Fruit fly (Drosophila melanogaster): ENCODE measurements around the gene Rh5.

Rh5 gene

DNA sequence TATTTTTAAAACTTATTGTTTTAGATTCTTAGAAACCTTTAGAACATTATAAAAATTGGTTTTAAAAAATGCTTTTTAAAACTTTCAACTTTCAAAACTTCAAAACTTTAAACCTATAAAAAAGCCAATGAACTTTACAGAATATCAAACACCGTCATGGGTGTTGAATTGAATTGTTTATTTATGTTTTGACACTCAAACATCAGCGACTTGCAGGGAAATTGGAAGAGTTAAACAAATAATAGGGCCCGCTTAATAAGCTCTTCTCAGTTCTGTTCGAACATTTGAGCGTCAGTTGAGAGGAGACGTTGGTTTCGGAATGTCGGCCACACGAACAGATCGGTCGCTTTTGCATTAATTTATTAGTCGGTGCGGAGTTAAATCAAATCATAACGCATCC is 41.2 kb downstream of the Rh5 start, which contains the start of gene PLCXD:
Gene PLCXD (plus strand): TSS at position 286 of the 400 bp plus-strand sequence.
- TF ChIP-seq CG17801 (GFP tag; optimal IDR thresholded peaks at IDR 0.05; ENCODE audit: partially characterized antibody): no peak

dm6 chr2L:12053365-12053764 is 45.4 kb downstream of the Rh5 start:
- TF ChIP-seq CG17801 (GFP tag; optimal IDR thresholded peaks at IDR 0.05; ENCODE audit: partially characterized antibody): no peak

DNA sequence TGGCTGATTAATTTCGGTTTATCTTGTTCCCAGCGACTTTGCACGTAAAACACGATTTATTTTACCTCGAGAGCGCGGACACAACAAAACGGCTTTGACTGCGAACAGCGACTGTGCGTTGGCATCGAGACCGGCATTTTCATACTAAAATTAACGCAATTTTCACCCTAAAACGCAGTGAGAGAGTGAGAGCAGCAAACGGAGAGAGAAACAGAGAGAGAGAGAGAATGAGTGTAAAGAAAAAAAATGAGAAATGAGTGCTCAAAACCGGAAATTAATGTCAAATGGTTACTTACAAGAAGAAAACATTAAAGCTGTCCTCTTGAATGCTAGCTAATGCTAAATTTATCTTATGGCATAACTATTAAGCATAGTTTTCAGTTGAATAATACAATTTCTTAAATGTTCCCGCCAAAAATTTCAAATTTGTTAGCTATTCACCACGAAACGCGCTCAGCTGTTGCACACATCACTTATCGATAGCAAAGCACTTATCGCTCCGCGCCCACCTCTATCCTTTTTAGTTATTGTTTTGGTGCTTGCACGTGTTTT is 48.0 kb downstream of the Rh5 start, which contains the start of the genes JhI-21, RpL7-like and CG34164:
Gene JhI-21 (minus strand): TSS at position 206 of the 552 bp plus-strand sequence.
Gene RpL7-like (plus strand): TSS at position 490 of the 552 bp plus-strand sequence.
Gene CG34164 (plus strand): TSS at position 512 of the 552 bp plus-strand sequence.
- peak; percentile 31 for TF ChIP-seq CG17801 (GFP tag; optimal IDR thresholded peaks at IDR 0.05; ENCODE audit: partially characterized antibody)

Data from ovary, adult (tissue).